Worm (Caenorhabditis elegans): ENCODE data around the gene ZK742.7.

ce11 chrV:7842228-7842627 is 44.0 kb downstream of the ZK742.7 start, which contains the start of gene grd-8:
- TF ChIP-seq ztf-11 (tag; optimal IDR thresholded peaks at IDR 0.05) (no peak), zip-8 (tag; optimal IDR thresholded peaks at IDR 0.05) (no peak), nhr-237 (tag; optimal IDR thresholded peaks at IDR 0.05) (no peak), nhr-28 (tag; optimal IDR thresholded peaks at IDR 0.05) (no peak), snpc-4 (tag; optimal IDR thresholded peaks at IDR 0.05) (no peak), nhr-12 (tag; optimal IDR thresholded peaks at IDR 0.05) (no peak), elt-3 (tag; optimal IDR thresholded peaks at IDR 0.05) (no peak), elt-1 (tag; optimal IDR thresholded peaks at IDR 0.05; ENCODE audit: borderline replicate concordance, insufficient read depth) (no peak), drap-1 (GFP tag; optimal IDR thresholded peaks at IDR 0.05) (no peak), nhr-76 (tag; optimal IDR thresholded peaks at IDR 0.05) (no peak), unc-62 (GFP tag; optimal IDR thresholded peaks at IDR 0.05) (no peak), M03D4.4 (tag; optimal IDR thresholded peaks at IDR 0.05) (no peak), tbx-8 (GFP tag; optimal IDR thresholded peaks at IDR 0.05) (no peak), unc-39 (tag; optimal IDR thresholded peaks at IDR 0.05) (no peak)
